Fruit fly (Drosophila melanogaster) whole organism, prepupa: ENCODE data around the gene bsk.

ENCODE experiments used
- CG11762 ChIP-seq: fragments of 200-800 bp; sonication (Bioruptor generic); optimal IDR thresholded peaks from 3 replicates; lab custom pipeline; 2016; ENCODE audit warnings: missing biosample characterization, missing genetic modification characterization; ENCODE audit not compliant: insufficient read depth
- CG7368 ChIP-seq: fragments of 200-800 bp; sonication (Bioruptor generic); optimal IDR thresholded peaks from 3 replicates; lab custom pipeline; 2016; ENCODE audit warnings: missing biosample characterization, missing genetic modification characterization
- Ets21C ChIP-seq: fragments of 200-800 bp; sonication (Bioruptor generic); optimal IDR thresholded peaks from 3 replicates; lab custom pipeline; 2016; ENCODE audit warnings: missing biosample characterization, missing genetic modification characterization
- Ets96B ChIP-seq: fragments of 200-800 bp; optimal IDR thresholded peaks from 2 replicates; lab custom pipeline; 2019; ENCODE audit warnings: missing biosample characterization, mild to moderate bottlenecking, missing genetic modification characterization, moderate library complexity
- Gug ChIP-seq: fragments of 200-800 bp; sonication (Bioruptor generic); IDR thresholded peaks from 2 replicates; pipeline ENCODE4 v1.3.6; 2022; ENCODE audit warnings: missing biosample characterization, missing genetic modification characterization
- Hr38 ChIP-seq: sonication (Bioruptor generic); optimal IDR thresholded peaks from 2 replicates; lab custom pipeline; 2016; ENCODE audit warnings: missing biosample characterization, missing genetic modification characterization
- Hr39 ChIP-seq: fragments of 200-800 bp; sonication (Bioruptor generic); optimal IDR thresholded peaks from 2 replicates; lab custom pipeline; 2016; ENCODE audit warnings: missing biosample characterization, missing genetic modification characterization
- Lpt ChIP-seq: fragments of 200-800 bp; sonication (Bioruptor generic); optimal IDR thresholded peaks from 3 replicates; lab custom pipeline; 2016; ENCODE audit warnings: missing biosample characterization, missing genetic modification characterization
- OdsH ChIP-seq: fragments of 200-800 bp; sonication (Bioruptor generic); optimal IDR thresholded peaks from 3 replicates; lab custom pipeline; 2016; ENCODE audit warnings: missing biosample characterization, missing genetic modification characterization
- eg ChIP-seq: fragments of 200-800 bp; sonication (Bioruptor generic); IDR thresholded peaks from 3 replicates; pipeline ENCODE4 v1.3.6; 2022; ENCODE audit warnings: missing biosample characterization, missing genetic modification characterization
- fd59A ChIP-seq: fragments of 200-800 bp; sonication (Bioruptor generic); optimal IDR thresholded peaks from 2 replicates; lab custom pipeline; 2017; ENCODE audit warnings: missing biosample characterization, mild to moderate bottlenecking, missing genetic modification characterization, missing genetic modification reagents
- fkh ChIP-seq: fragments of 200-800 bp; sonication (Bioruptor generic); optimal IDR thresholded peaks from 3 replicates; lab custom pipeline; 2017; ENCODE audit warnings: missing biosample characterization, mild to moderate bottlenecking, missing genetic modification characterization, moderate library complexity

- TF ChIP-seq CG11762 (no peak), Hr38 (no peak), fkh (GFP tag; lab: Kevin White, UChicago) (peak; percentile 5), Lpt (GFP tag; lab: Kevin White, UChicago) (peak; percentile 31), Hr39 (GFP tag; lab: Kevin White, UChicago) (no peak), CG7368 (GFP tag; lab: Kevin White, UChicago) (no peak), eg (GFP tag; lab: Robert Waterston, UW) (no peak), Gug (GFP tag; lab: Robert Waterston, UW) (no peak), OdsH (GFP tag; lab: Kevin White, UChicago) (peak; percentile 57), Ets96B (peak; percentile 11), fd59A (GFP tag; lab: Kevin White, UChicago) (no peak), Ets21C (GFP tag; lab: Kevin White, UChicago) (no peak)
Observed at dm6 chr2L:10231092-10231494, 19.2 kb downstream of the bsk start.
